Fruit fly (Drosophila melanogaster) whole organism, embryonic: ENCODE measurements around the gene CG31103.

Experiments
- BEAF-32 ChIP-seq: fragments of 200-800 bp; sonication (Bioruptor generic); optimal IDR thresholded peaks from 3 replicates; lab custom pipeline; 2017; ENCODE audit warnings: missing biosample characterization, missing genetic modification characterization, mild to moderate bottlenecking, moderate library complexity, missing genetic modification reagents
- Bdp1 ChIP-seq: fragments of 200-800 bp; sonication (Bioruptor generic); optimal IDR thresholded peaks from 3 replicates; lab custom pipeline; 2016; ENCODE audit warnings: missing biosample characterization, missing genetic modification characterization
- CG10565 ChIP-seq: fragments of 200-800 bp; sonication (Bioruptor generic); optimal IDR thresholded peaks from 3 replicates; lab custom pipeline; 2016; ENCODE audit warnings: missing biosample characterization, mild to moderate bottlenecking, missing genetic modification characterization
- CG12071 ChIP-seq: fragments of 200-800 bp; sonication (Bioruptor generic); optimal IDR thresholded peaks from 3 replicates; lab custom pipeline; 2018; ENCODE audit warnings: missing biosample characterization, mild to moderate bottlenecking, missing genetic modification characterization
- CG12769 ChIP-seq: fragments of 200-800 bp; sonication (Bioruptor generic); optimal IDR thresholded peaks from 2 replicates; lab custom pipeline; 2019; ENCODE audit warnings: missing biosample characterization, mild to moderate bottlenecking, missing genetic modification characterization, moderate library complexity
- CG15479 ChIP-seq: fragments of 200-800 bp; sonication (Bioruptor generic); optimal IDR thresholded peaks from 3 replicates; lab custom pipeline; 2019; ENCODE audit warnings: missing biosample characterization, mild to moderate bottlenecking, missing genetic modification characterization, moderate library complexity
- CG16779 ChIP-seq: fragments of 200-800 bp; sonication (Bioruptor generic); IDR thresholded peaks from 2 replicates; pipeline ENCODE4 v1.3.6; 2022; ENCODE audit warnings: missing biosample characterization, missing genetic modification characterization
- CG16815 ChIP-seq: fragments of 200-800 bp; sonication (Bioruptor generic); optimal IDR thresholded peaks from 3 replicates; lab custom pipeline; 2017; ENCODE audit warnings: missing biosample characterization, mild to moderate bottlenecking, missing genetic modification characterization
- CG16863 ChIP-seq: fragments of 200-800 bp; sonication (Bioruptor generic); optimal IDR thresholded peaks from 3 replicates; lab custom pipeline; 2016; ENCODE audit warnings: missing biosample characterization, missing genetic modification characterization
- CG17829 ChIP-seq: fragments of 200-800 bp; optimal IDR thresholded peaks from 2 replicates; lab custom pipeline; 2019; ENCODE audit warnings: missing biosample characterization, mild to moderate bottlenecking, missing genetic modification characterization, moderate library complexity
- CG2678 ChIP-seq: fragments of 200-800 bp; sonication (Bioruptor generic); optimal IDR thresholded peaks from 3 replicates; lab custom pipeline; 2019; ENCODE audit warnings: missing biosample characterization, mild to moderate bottlenecking, missing genetic modification characterization, moderate library complexity
- CG30403 ChIP-seq: fragments of 200-800 bp; sonication (Bioruptor generic); optimal IDR thresholded peaks from 3 replicates; lab custom pipeline; 2016; ENCODE audit warnings: missing biosample characterization, missing genetic modification characterization
- CG31441 ChIP-seq: fragments of 200-800 bp; sonication (Bioruptor generic); IDR thresholded peaks from 2 replicates; pipeline ENCODE4 v1.3.6; 2022; ENCODE audit warnings: missing biosample characterization, missing genetic modification characterization
- CG3838 ChIP-seq: fragments of 200-800 bp; sonication (Bioruptor generic); optimal IDR thresholded peaks from 3 replicates; lab custom pipeline; 2016; ENCODE audit warnings: missing biosample characterization, missing genetic modification characterization
- CG4360 ChIP-seq: fragments of 200-800 bp; sonication (Bioruptor generic); IDR thresholded peaks from 2 replicates; pipeline ENCODE4 v1.3.6; 2022; ENCODE audit warnings: missing biosample characterization, missing genetic modification characterization
- CG6791 ChIP-seq: fragments of 200-800 bp; sonication (Bioruptor generic); IDR thresholded peaks from 3 replicates; pipeline ENCODE4 v1.3.6; 2022; ENCODE audit warnings: missing biosample characterization, missing genetic modification characterization; ENCODE audit not compliant: partially characterized antibody
- CG7963 ChIP-seq: fragments of 200-800 bp; sonication (Bioruptor generic); IDR thresholded peaks from 3 replicates; pipeline ENCODE4 v1.3.6; 2022; ENCODE audit warnings: missing biosample characterization, missing genetic modification characterization; ENCODE audit not compliant: partially characterized antibody
- CG8924 ChIP-seq: fragments of 200-800 bp; optimal IDR thresholded peaks from 3 replicates; lab custom pipeline; 2019; ENCODE audit warnings: missing biosample characterization, mild to moderate bottlenecking, missing genetic modification characterization, moderate library complexity
- CHES-1-like ChIP-seq: fragments of 200-800 bp; sonication (Bioruptor generic); optimal IDR thresholded peaks from 2 replicates; lab custom pipeline; 2016; ENCODE audit warnings: missing biosample characterization, missing genetic modification characterization
- Chrac-16 ChIP-seq: fragments of 200-800 bp; sonication (Bioruptor generic); optimal IDR thresholded peaks from 3 replicates; lab custom pipeline; 2016; ENCODE audit warnings: missing biosample characterization, missing genetic modification characterization
- Dad ChIP-seq: fragments of 200-800 bp; sonication (Bioruptor generic); optimal IDR thresholded peaks from 3 replicates; lab custom pipeline; 2016; ENCODE audit warnings: missing biosample characterization, missing genetic modification characterization
- Dbx ChIP-seq: fragments of 200-800 bp; sonication (Bioruptor generic); IDR thresholded peaks from 3 replicates; pipeline ENCODE4 v1.3.6; 2022; ENCODE audit warnings: missing biosample characterization, missing genetic modification characterization
- H15 ChIP-seq: fragments of 200-800 bp; sonication (Bioruptor generic); IDR thresholded peaks from 3 replicates; pipeline ENCODE4 v1.3.6; 2022; ENCODE audit warnings: missing biosample characterization, missing genetic modification characterization
- HmgZ ChIP-seq: fragments of 200-800 bp; sonication (Bioruptor generic); optimal IDR thresholded peaks from 2 replicates; lab custom pipeline; 2018; ENCODE audit warnings: missing biosample characterization, mild to moderate bottlenecking, missing genetic modification characterization
- Lhr ChIP-seq: fragments of 200-800 bp; sonication (Bioruptor generic); optimal IDR thresholded peaks from 3 replicates; lab custom pipeline; 2017; ENCODE audit warnings: mild to moderate bottlenecking, missing biosample characterization, missing genetic modification reagents, missing genetic modification characterization
- MBD-R2 ChIP-seq: fragments of 200-800 bp; sonication (Bioruptor generic); IDR thresholded peaks from 2 replicates; pipeline ENCODE4 v1.3.6; 2022; ENCODE audit warnings: missing biosample characterization, missing genetic modification characterization
- Myb ChIP-seq: fragments of 200-800 bp; sonication (Bioruptor generic); optimal IDR thresholded peaks from 2 replicates; lab custom pipeline; 2016; ENCODE audit warnings: missing biosample characterization, missing genetic modification characterization
- Neu2 ChIP-seq: fragments of 200-800 bp; sonication (Bioruptor generic); optimal IDR thresholded peaks from 3 replicates; lab custom pipeline; 2016; ENCODE audit warnings: missing biosample characterization, missing genetic modification characterization, borderline replicate concordance
- Nf-YA ChIP-seq: fragments of 200-800 bp; sonication (Bioruptor generic); IDR thresholded peaks from 2 replicates; pipeline ENCODE4 v1.3.6; 2022; ENCODE audit warnings: missing biosample characterization, missing genetic modification characterization
- Ssrp ChIP-seq: fragments of 200-800 bp; sonication (Bioruptor generic); optimal IDR thresholded peaks from 2 replicates; lab custom pipeline; 2018; ENCODE audit warnings: missing biosample characterization, mild to moderate bottlenecking, missing genetic modification characterization, moderate library complexity
- Taf1 ChIP-seq: fragments of 200-800 bp; sonication (Bioruptor generic); IDR thresholded peaks from 2 replicates; pipeline ENCODE4 v1.3.6; 2022; ENCODE audit warnings: missing biosample characterization, missing genetic modification characterization
- Xbp1 ChIP-seq: fragments of 200-800 bp; sonication (Bioruptor generic); optimal IDR thresholded peaks from 3 replicates; lab custom pipeline; 2016; ENCODE audit warnings: missing biosample characterization, mild to moderate bottlenecking, missing genetic modification characterization
- Xrp1 ChIP-seq: fragments of 200-800 bp; sonication (Bioruptor generic); IDR thresholded peaks from 2 replicates; pipeline ENCODE4 v1.3.6; 2022; ENCODE audit warnings: missing biosample characterization, missing genetic modification characterization
- bab2 ChIP-seq: fragments of 200-800 bp; sonication (Bioruptor generic); optimal IDR thresholded peaks from 2 replicates; lab custom pipeline; 2016; ENCODE audit warnings: missing biosample characterization, missing genetic modification characterization
- dan ChIP-seq: fragments of 200-800 bp; sonication (Bioruptor generic); IDR thresholded peaks from 2 replicates; pipeline ENCODE4 v1.3.6; 2022; ENCODE audit warnings: missing biosample characterization, missing genetic modification characterization
- ftz-f1 ChIP-seq: fragments of 200-800 bp; sonication (Bioruptor generic); optimal IDR thresholded peaks from 2 replicates; lab custom pipeline; 2016; ENCODE audit warnings: missing biosample characterization, missing genetic modification characterization
- ham ChIP-seq: fragments of 200-800 bp; sonication (Bioruptor generic); IDR thresholded peaks from 2 replicates; pipeline ENCODE4 v1.3.6; 2022; ENCODE audit warnings: missing biosample characterization, missing genetic modification characterization
- kay ChIP-seq: fragments of 200-800 bp; sonication (Bioruptor generic); optimal IDR thresholded peaks from 2 replicates; lab custom pipeline; 2016; ENCODE audit warnings: missing biosample characterization, missing genetic modification characterization
- lab ChIP-seq: fragments of 200-800 bp; sonication (Bioruptor generic); optimal IDR thresholded peaks from 3 replicates; lab custom pipeline; 2017; ENCODE audit warnings: missing biosample characterization, missing genetic modification characterization, mild to moderate bottlenecking, moderate library complexity, missing genetic modification reagents
- lmd ChIP-seq: fragments of 200-800 bp; sonication (Bioruptor generic); IDR thresholded peaks from 2 replicates; pipeline ENCODE4 v1.3.6; 2022; ENCODE audit warnings: missing biosample characterization, missing genetic modification characterization
- nom ChIP-seq: fragments of 200-800 bp; sonication (Bioruptor generic); optimal IDR thresholded peaks from 2 replicates; lab custom pipeline; 2017; ENCODE audit warnings: missing biosample characterization, missing genetic modification characterization, mild to moderate bottlenecking, moderate library complexity, missing genetic modification reagents
- pan ChIP-seq, 4 experiments: fragments of >200 bp in 3 of 4; fragments of 200-800 bp in 1 of 4; sonication (Bioruptor generic) in 1 of 4; optimal IDR thresholded peaks in 3 of 4; IDR thresholded peaks in 1 of 4; 2 replicates each; pipeline versions ENCODE4 v1.3.6 to Lab custom; 2017 to 2022; ENCODE audit warnings: missing biosample characterization in 2 of 4, missing genetic modification characterization in 2 of 4, mixed read lengths in 1 of 4
- pnt ChIP-seq: fragments of 200-800 bp; sonication (Bioruptor generic); optimal IDR thresholded peaks from 3 replicates; lab custom pipeline; 2016; ENCODE audit warnings: missing biosample characterization, missing genetic modification characterization
- psq ChIP-seq: fragments of 200-800 bp; sonication (Bioruptor generic); optimal IDR thresholded peaks from 2 replicates; lab custom pipeline; 2017; ENCODE audit warnings: missing biosample characterization, missing genetic modification characterization
- pzg ChIP-seq: fragments of 200-800 bp; sonication (Bioruptor generic); optimal IDR thresholded peaks from 3 replicates; lab custom pipeline; 2018; ENCODE audit warnings: missing biosample characterization, mild to moderate bottlenecking, missing genetic modification characterization, moderate library complexity
- salm ChIP-seq: fragments of 200-800 bp; sonication (Bioruptor generic); optimal IDR thresholded peaks from 2 replicates; lab custom pipeline; 2018; ENCODE audit warnings: missing biosample characterization, mild to moderate bottlenecking, missing genetic modification characterization
- sim ChIP-seq: fragments of 200-800 bp; sonication (Bioruptor generic); IDR thresholded peaks from 2 replicates; pipeline ENCODE4 v1.3.6; 2022; ENCODE audit warnings: missing biosample characterization, missing genetic modification characterization
- sna ChIP-seq: fragments of 200-800 bp; sonication (Bioruptor generic); IDR thresholded peaks from 2 replicates; pipeline ENCODE4 v1.3.6; 2022; ENCODE audit warnings: missing biosample characterization, missing genetic modification characterization; ENCODE audit not compliant: partially characterized antibody
- tap ChIP-seq: fragments of 200-800 bp; optimal IDR thresholded peaks from 3 replicates; lab custom pipeline; 2019; ENCODE audit warnings: missing biosample characterization, mild to moderate bottlenecking, missing genetic modification characterization, moderate library complexity
- tx ChIP-seq: fragments of 200-800 bp; sonication (Bioruptor generic); optimal IDR thresholded peaks from 2 replicates; lab custom pipeline; 2016; ENCODE audit warnings: missing biosample characterization, missing genetic modification characterization
- usp ChIP-seq: fragments of >200 bp; optimal IDR thresholded peaks from 2 replicates; lab custom pipeline; 2017; ENCODE audit warnings: missing biosample characterization, missing genetic modification characterization

Gene CG31103

DNA sequence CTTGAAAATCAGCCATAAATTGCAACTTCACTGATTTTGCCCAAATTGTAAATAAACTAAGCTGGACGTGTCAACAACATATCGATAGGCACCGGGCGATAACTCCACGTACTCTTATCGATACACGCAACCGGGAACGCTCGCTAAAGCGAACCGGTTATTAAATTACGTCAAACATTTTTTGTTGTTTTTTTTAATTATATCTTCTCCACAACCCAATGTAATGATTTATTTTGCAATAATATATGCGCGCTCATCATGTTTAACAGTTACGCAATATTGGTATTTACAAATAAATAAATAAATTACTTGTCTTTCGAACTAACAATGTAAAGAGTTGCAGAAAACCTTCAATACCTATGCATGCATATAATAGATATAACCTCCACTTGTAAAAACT is 4.0 kb upstream of the CG31103 start, which contains the start of gene Saysd1 (continued):
- TF ChIP-seq lab: peak; percentile 51
- no peak for TF ChIP-seq Xbp1 (GFP tag; lab: Kevin White, UChicago)
- TF ChIP-seq CG8924 (tag; lab: Kevin White, UChicago): no peak
- TF ChIP-seq HmgZ (tag; lab: Kevin White, UChicago): peak; percentile 31
- TF ChIP-seq Nf-YA (GFP tag; lab: Robert Waterston, UW): 0 out of 2 replicates have a peak, but pooled peaks have one; percentile 25
- no peak for TF ChIP-seq psq
- peak; percentile 45; the same call in 1 of the 3 replicates for TF ChIP-seq Dbx (GFP tag; lab: Robert Waterston, UW)
- TF ChIP-seq Chrac-16 (GFP tag; lab: Kevin White, UChicago): no peak
- no peak for TF ChIP-seq Dad (GFP tag; lab: Kevin White, UChicago)
- no peak for TF ChIP-seq dan (GFP tag; lab: Robert Waterston, UW)
- no peak for TF ChIP-seq pan (optimal IDR thresholded peaks at IDR 0.05; lab: Kevin White, UChicago)
- peak in 1 of 2 experiments; percentile 53 for TF ChIP-seq pan (GFP tag; optimal IDR thresholded peaks at IDR 0.05 in 1 of 2, IDR thresholded peaks at IDR 0.05 in 1 of 2)
- peak; percentile 21; the same call in 1 of the 2 replicates for TF ChIP-seq CG31441 (GFP tag; lab: Robert Waterston, UW)
- no peak for TF ChIP-seq CG15479
- TF ChIP-seq pnt (GFP tag; lab: Kevin White, UChicago): no peak
- no peak for TF ChIP-seq H15 (GFP tag; lab: Robert Waterston, UW)
- TF ChIP-seq CG12769: peak; percentile 37
- no peak for TF ChIP-seq CG16863 (GFP tag; lab: Kevin White, UChicago)
- no peak for TF ChIP-seq Taf1 (GFP tag; lab: Robert Waterston, UW)
- TF ChIP-seq nom: no peak
- peak; percentile 20 for TF ChIP-seq CG30403 (GFP tag; lab: Kevin White, UChicago)
- TF ChIP-seq CG4360 (GFP tag; lab: Robert Waterston, UW): peak; percentile 53; the same call in 1 of the 2 replicates
- TF ChIP-seq CG16779 (GFP tag; lab: Robert Waterston, UW): no peak
- TF ChIP-seq ham (GFP tag; lab: Robert Waterston, UW): no peak
- TF ChIP-seq Neu2 (GFP tag; lab: Kevin White, UChicago): no peak
- TF ChIP-seq Bdp1 (GFP tag; lab: Kevin White, UChicago): no peak
- TF ChIP-seq tap: no peak
- no peak for TF ChIP-seq CG10565 (GFP tag; lab: Kevin White, UChicago)
- no peak for TF ChIP-seq CG3838
- TF ChIP-seq MBD-R2 (GFP tag; lab: Robert Waterston, UW): peak; percentile 85
- no peak for TF ChIP-seq tx (GFP tag; lab: Kevin White, UChicago)
- TF ChIP-seq pzg (GFP tag; lab: Kevin White, UChicago): peak; percentile 43
- TF ChIP-seq kay: peak; percentile 14
- TF ChIP-seq ftz-f1: peak; percentile 33
- no peak for TF ChIP-seq sim
- TF ChIP-seq CG6791 (GFP tag; lab: Robert Waterston, UW): peak; percentile 92
- no peak for TF ChIP-seq CG2678 (tag; lab: Kevin White, UChicago)
- TF ChIP-seq Myb (GFP tag; lab: Kevin White, UChicago): peak; percentile 51
- TF ChIP-seq Xrp1 (GFP tag; lab: Robert Waterston, UW): no peak; the same call in 1 of the 2 replicates
- TF ChIP-seq lmd (GFP tag; lab: Robert Waterston, UW): peak; percentile 50; the same call in 1 of the 2 replicates
- TF ChIP-seq Lhr: no peak
- TF ChIP-seq Ssrp (tag; lab: Kevin White, UChicago): no peak
- TF ChIP-seq sna: peak; percentile 88
- no peak for TF ChIP-seq usp
- TF ChIP-seq BEAF-32 (GFP tag; lab: Kevin White, UChicago): peak; percentile 74
- no peak for TF ChIP-seq CG16815 (GFP tag; lab: Kevin White, UChicago)
- peak; percentile 90 for TF ChIP-seq CG7963
- no peak for TF ChIP-seq salm (tag; lab: Kevin White, UChicago)
- TF ChIP-seq bab2 (GFP tag; lab: Kevin White, UChicago): no peak
- no peak for TF ChIP-seq CG12071 (GFP tag; lab: Kevin White, UChicago)
- TF ChIP-seq CG17829 (tag; lab: Kevin White, UChicago): no peak
- TF ChIP-seq CHES-1-like (GFP tag; lab: Kevin White, UChicago): no peak
